Worm (Caenorhabditis elegans): Measurements from ENCODE around the gene rgs-9.

Gene rgs-9

DNA sequence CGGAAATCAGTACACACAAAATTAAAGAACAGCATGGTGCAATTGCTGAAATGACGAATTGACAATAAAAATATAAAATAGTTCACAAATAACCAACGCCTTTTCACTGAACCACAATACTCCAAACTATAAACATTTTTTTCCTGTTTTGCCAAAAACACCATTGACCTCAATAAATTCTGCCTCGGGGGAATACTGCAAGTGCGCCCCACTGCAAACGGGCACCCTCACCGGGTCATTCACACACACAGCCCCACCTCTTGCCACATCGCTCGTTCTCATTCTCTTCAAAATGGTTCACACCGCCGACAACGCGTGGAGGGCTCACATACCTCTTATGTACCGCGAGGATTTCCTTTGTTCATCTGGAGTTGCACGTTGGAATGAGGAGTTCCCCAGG is at the start of gene rgs-9:
Gene rgs-9, plus strand, starts transcription at position 237 of the 400 bp plus-strand sequence.
- no peak for TF ChIP-seq Y22D7AL.16 (tag; optimal IDR thresholded peaks at IDR 0.05)
- no peak for TF ChIP-seq ets-4 (tag; optimal IDR thresholded peaks at IDR 0.05)
- TF ChIP-seq ceh-48 (tag; optimal IDR thresholded peaks at IDR 0.05), result no peak
- TF ChIP-seq hlh-30 (tag; optimal IDR thresholded peaks at IDR 0.05; ENCODE audit: insufficient read depth), result no peak
- TF ChIP-seq ztf-16 (tag; optimal IDR thresholded peaks at IDR 0.05), result no peak

DNA sequence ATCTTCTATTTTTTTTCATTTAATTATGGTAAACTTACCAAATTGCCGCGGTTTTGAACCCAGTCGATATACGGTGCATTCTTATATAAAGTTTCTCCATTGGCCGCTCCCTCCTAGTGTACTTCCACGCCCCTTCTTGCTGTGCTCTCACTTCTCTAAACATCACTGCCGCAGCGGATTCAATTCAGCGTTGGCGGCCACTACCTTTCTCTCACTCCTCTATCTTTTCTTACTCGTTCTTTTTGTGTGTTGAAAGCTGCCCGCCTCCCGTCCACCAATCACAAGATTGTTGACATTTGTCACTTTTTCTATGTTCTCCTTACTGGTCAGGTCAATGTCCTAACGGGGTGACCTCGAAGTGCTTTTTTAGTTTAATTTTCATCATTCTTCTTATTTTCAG is 44.1 kb upstream of the rgs-9 start:
- TF ChIP-seq npax-4 (tag; optimal IDR thresholded peaks at IDR 0.05), result no peak
- no peak for TF ChIP-seq F13H6.1 (tag; optimal IDR thresholded peaks at IDR 0.05)
- peak; percentile 88 for TF ChIP-seq nfya-1 (tag; optimal IDR thresholded peaks at IDR 0.05)
- TF ChIP-seq zip-5 (tag; optimal IDR thresholded peaks at IDR 0.05), result no peak
- no peak for TF ChIP-seq pros-1 (tag; optimal IDR thresholded peaks at IDR 0.05)
- no peak for TF ChIP-seq ceh-45 (GFP tag; IDR thresholded peaks at IDR 0.05)
- TF ChIP-seq hlh-30 (tag; optimal IDR thresholded peaks at IDR 0.05; ENCODE audit: insufficient read depth), result no peak
- peak; percentile 64 for TF ChIP-seq sdc-2 (tag; optimal IDR thresholded peaks at IDR 0.05)

DNA sequence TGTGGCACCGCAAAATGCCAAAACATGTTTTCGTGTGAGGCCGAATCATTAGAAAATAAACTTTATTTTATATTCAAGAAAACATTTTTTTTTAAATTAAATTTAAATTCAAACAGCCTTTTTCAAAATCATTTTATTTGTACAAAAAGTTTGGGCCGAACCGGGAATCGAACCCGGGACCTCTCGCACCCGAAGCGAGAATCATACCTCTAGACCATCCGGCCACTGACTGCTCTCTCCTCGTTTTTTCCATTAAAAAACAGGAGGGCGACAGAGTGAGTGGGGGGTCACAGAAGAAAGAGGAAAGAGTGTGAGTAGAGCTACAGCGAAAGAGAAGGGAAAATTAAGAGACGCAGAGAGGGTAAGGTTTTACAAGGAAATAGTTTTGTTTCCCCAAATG is 34.4 kb upstream of the rgs-9 start:
- peak; percentile 60 for TF ChIP-seq lin-11 (tag; optimal IDR thresholded peaks at IDR 0.05)
- TF ChIP-seq sdc-2 (tag; optimal IDR thresholded peaks at IDR 0.05), result peak; percentile 94
- TF ChIP-seq gmeb-2 (tag; optimal IDR thresholded peaks at IDR 0.05), result peak; percentile 65
- peak; percentile 62 for TF ChIP-seq K02D7.2 (tag; optimal IDR thresholded peaks at IDR 0.05)
- peak; percentile 65 for TF ChIP-seq fkh-6 (tag; optimal IDR thresholded peaks at IDR 0.05)
- peak; percentile 57 for TF ChIP-seq unc-86 (tag; optimal IDR thresholded peaks at IDR 0.05)
- TF ChIP-seq fkh-10 (GFP tag; optimal IDR thresholded peaks at IDR 0.05), result no peak
- TF ChIP-seq ceh-9 (tag; optimal IDR thresholded peaks at IDR 0.05), result peak; percentile 46
- TF ChIP-seq zip-5 (tag; optimal IDR thresholded peaks at IDR 0.05), result peak; percentile 29
- no peak for TF ChIP-seq mec-3 (tag; optimal IDR thresholded peaks at IDR 0.05; ENCODE audit: borderline replicate concordance)
- TF ChIP-seq ceh-6 (GFP tag; optimal IDR thresholded peaks at IDR 0.05), result peak; percentile 74
- TF ChIP-seq pha-4 (tag; optimal IDR thresholded peaks at IDR 0.05), result no peak
- peak; percentile 48 for TF ChIP-seq odd-2 (tag; optimal IDR thresholded peaks at IDR 0.05)
- peak; percentile 61 for TF ChIP-seq nhr-232 (tag; optimal IDR thresholded peaks at IDR 0.05)
- no peak for TF ChIP-seq ama-1 (optimal IDR thresholded peaks at IDR 0.05)
- TF ChIP-seq ceh-2 (tag; optimal IDR thresholded peaks at IDR 0.05), result peak; percentile 61
- no peak for TF ChIP-seq hlh-30 (tag; optimal IDR thresholded peaks at IDR 0.05; ENCODE audit: insufficient read depth)
- TF ChIP-seq sox-2 (GFP tag; IDR thresholded peaks at IDR 0.05), result peak; percentile 68
- peak; percentile 32 for TF ChIP-seq unc-42 (tag; optimal IDR thresholded peaks at IDR 0.05)
- peak; percentile 85 for TF ChIP-seq elt-2 (tag; optimal IDR thresholded peaks at IDR 0.05)
- TF ChIP-seq elt-4 (tag; optimal IDR thresholded peaks at IDR 0.05), result no peak
- peak; percentile 39 for TF ChIP-seq eyg-1 (tag; optimal IDR thresholded peaks at IDR 0.05)
- TF ChIP-seq fax-1 (tag; optimal IDR thresholded peaks at IDR 0.05), result peak; percentile 27
- peak; percentile 41; the same call in 1 of the 2 replicates for TF ChIP-seq ceh-45 (GFP tag; IDR thresholded peaks at IDR 0.05)
- TF ChIP-seq npax-4 (tag; optimal IDR thresholded peaks at IDR 0.05), result peak; percentile 56
- TF ChIP-seq lim-6 (tag; optimal IDR thresholded peaks at IDR 0.05), result no peak
- TF ChIP-seq pag-3 (tag; optimal IDR thresholded peaks at IDR 0.05; ENCODE audit: borderline replicate concordance), result no peak
- peak; percentile 61 for TF ChIP-seq K09A11.1 (tag; optimal IDR thresholded peaks at IDR 0.05; ENCODE audit: insufficient read depth)
- TF ChIP-seq tbx-2 (tag; optimal IDR thresholded peaks at IDR 0.05), result peak; percentile 78
- TF ChIP-seq ceh-18 (tag; optimal IDR thresholded peaks at IDR 0.05), result peak; percentile 40
- peak; percentile 33 for TF ChIP-seq pqm-1 (tag; optimal IDR thresholded peaks at IDR 0.05)
- peak; percentile 51 for TF ChIP-seq ceh-34 (tag; optimal IDR thresholded peaks at IDR 0.05)
- TF ChIP-seq ceh-30 (tag; optimal IDR thresholded peaks at IDR 0.05), result peak; percentile 3
- peak; percentile 2 for TF ChIP-seq ceh-14 (tag; optimal IDR thresholded peaks at IDR 0.05)
- TF ChIP-seq hlh-15 (tag; optimal IDR thresholded peaks at IDR 0.05), result peak; percentile 50
- TF ChIP-seq pha-2 (tag; optimal IDR thresholded peaks at IDR 0.05), result peak; percentile 71
- peak; percentile 62 for TF ChIP-seq C08G9.2 (tag; optimal IDR thresholded peaks at IDR 0.05)
- no peak for TF ChIP-seq pros-1 (tag; optimal IDR thresholded peaks at IDR 0.05)
- no peak for TF ChIP-seq pax-1 (tag; optimal IDR thresholded peaks at IDR 0.05)
- TF ChIP-seq ahr-1 (tag; optimal IDR thresholded peaks at IDR 0.05), result peak; percentile 30
- no peak for TF ChIP-seq dmd-4 (tag; optimal IDR thresholded peaks at IDR 0.05; ENCODE audit: borderline replicate concordance)
- peak; percentile 76 for TF ChIP-seq ref-2 (tag; optimal IDR thresholded peaks at IDR 0.05)
- peak; percentile 62 for TF ChIP-seq sox-4 (tag; optimal IDR thresholded peaks at IDR 0.05)

All from whole organism, late embryonic.